Worm (Caenorhabditis elegans) whole organism, mixed stage, embryonic: ENCODE results near the gene B0563.8.

Experiments
- ceh-39 ChIP-seq: fragments of 150-350 bp; optimal IDR thresholded peaks from 2 replicates; lab custom pipeline; 2014; ENCODE audit warnings: missing biosample characterization, missing genetic modification characterization
- elt-3 ChIP-seq: fragments of 150-350 bp; optimal IDR thresholded peaks from 2 replicates; lab custom pipeline; 2014; ENCODE audit warnings: missing biosample characterization, missing genetic modification characterization
- lin-32 ChIP-seq: fragments of 200-800 bp; sonication (Bioruptor generic); optimal IDR thresholded peaks from 2 replicates; lab custom pipeline; 2018; ENCODE audit warnings: mild to moderate bottlenecking, missing genetic modification characterization, missing compliant biosample characterization
- lsy-2 ChIP-seq: fragments of 150-350 bp; optimal IDR thresholded peaks from 2 replicates; lab custom pipeline; 2014; ENCODE audit warnings: missing biosample characterization, missing genetic modification characterization
- mep-1 ChIP-seq: fragments of 150-350 bp; optimal IDR thresholded peaks from 2 replicates; lab custom pipeline; 2017; ENCODE audit warnings: missing biosample characterization, missing genetic modification reagents, missing genetic modification characterization, inconsistent platforms
- nhr-237 ChIP-seq: fragments of 150-350 bp; optimal IDR thresholded peaks from 2 replicates; lab custom pipeline; 2014; ENCODE audit warnings: missing biosample characterization, missing genetic modification characterization
- nhr-28 ChIP-seq: fragments of 150-350 bp; optimal IDR thresholded peaks from 2 replicates; lab custom pipeline; 2014; ENCODE audit warnings: missing biosample characterization, missing genetic modification characterization
- nhr-76 ChIP-seq: sonication (generic microtip); optimal IDR thresholded peaks from 2 replicates; lab custom pipeline; 2017; ENCODE audit warnings: missing biosample characterization, missing genetic modification characterization
- pha-4 ChIP-seq: fragments of 150-350 bp; optimal IDR thresholded peaks from 2 replicates; lab custom pipeline; 2018; ENCODE audit warnings: missing biosample characterization, missing genetic modification reagents, missing genetic modification characterization
- snpc-4 ChIP-seq: fragments of 150-350 bp; optimal IDR thresholded peaks from 2 replicates; lab custom pipeline; 2014; ENCODE audit warnings: missing biosample characterization, missing genetic modification characterization
- ztf-11 ChIP-seq: fragments of 150-350 bp; optimal IDR thresholded peaks from 2 replicates; lab custom pipeline; 2014; ENCODE audit warnings: missing biosample characterization, missing genetic modification characterization

- TF ChIP-seq elt-3 (tag; lab: Kevin White, UChicago) (no peak), ztf-11 (tag; lab: Kevin White, UChicago) (no peak), pha-4 (tag; lab: Kevin White, UChicago) (no peak), nhr-76 (tag; lab: Kevin White, UChicago) (no peak), mep-1 (tag; lab: Kevin White, UChicago) (no peak), lsy-2 (no peak), snpc-4 (tag; lab: Kevin White, UChicago) (no peak), lin-32 (GFP tag; lab: Kevin White, UChicago) (no peak), nhr-237 (tag; lab: Kevin White, UChicago) (no peak), nhr-28 (tag; lab: Kevin White, UChicago) (no peak), ceh-39 (tag; lab: Kevin White, UChicago) (no peak)
These were observed 9.5 kb upstream of the B0563.8 start, which contains the start of gene Y81B9A.2 for ce11 chrX:9183836-9184235.
